Worm (Caenorhabditis elegans) whole organism, late embryonic: ENCODE measurements around the gene suex-1.
A peak's percentile ranks its signal among the peaks of the same experiment; 100 is the strongest.

Experiments used
- C08G9.2 ChIP-seq: sonication (generic microtip); optimal IDR thresholded peaks from 2 replicates; lab custom pipeline; 2016; ENCODE audit warnings: mild to moderate bottlenecking, missing genetic modification characterization, moderate library complexity, missing compliant biosample characterization
- C38D4.7 ChIP-seq: fragments of 200-800 bp; sonication (Bioruptor generic); optimal IDR thresholded peaks from 2 replicates; lab custom pipeline; 2018; ENCODE audit warnings: mild to moderate bottlenecking, missing genetic modification characterization, moderate library complexity, missing compliant biosample characterization
- Y22D7AL.16 ChIP-seq: sonication (generic microtip); optimal IDR thresholded peaks from 2 replicates; lab custom pipeline; 2016; ENCODE audit warnings: missing genetic modification characterization, missing compliant biosample characterization
- ama-1 ChIP-seq: fragments of 150-350 bp; optimal IDR thresholded peaks from 2 replicates; lab custom pipeline; 2014
- ceh-19 ChIP-seq: fragments of 200-800 bp; sonication (Bioruptor generic); optimal IDR thresholded peaks from 2 replicates; lab custom pipeline; 2018; ENCODE audit warnings: mild to moderate bottlenecking, missing genetic modification characterization, missing compliant biosample characterization
- ceh-22 ChIP-seq: sonication (generic microtip); optimal IDR thresholded peaks from 2 replicates; lab custom pipeline; 2017; ENCODE audit warnings: missing biosample characterization, missing genetic modification characterization
- ceh-24 ChIP-seq: sonication (generic microtip); optimal IDR thresholded peaks from 2 replicates; lab custom pipeline; 2016; ENCODE audit warnings: mild to moderate bottlenecking, missing genetic modification characterization, missing compliant biosample characterization
- ceh-30 ChIP-seq: fragments of 150-350 bp; optimal IDR thresholded peaks from 2 replicates; lab custom pipeline; 2014; ENCODE audit warnings: missing biosample characterization, missing genetic modification characterization
- ceh-31 ChIP-seq: sonication (generic microtip); optimal IDR thresholded peaks from 2 replicates; lab custom pipeline; 2016; ENCODE audit warnings: missing genetic modification characterization, missing compliant biosample characterization
- ceh-34 ChIP-seq: sonication (generic microtip); optimal IDR thresholded peaks from 2 replicates; lab custom pipeline; 2016; ENCODE audit warnings: mild to moderate bottlenecking, missing genetic modification characterization, missing compliant biosample characterization
- ceh-45 ChIP-seq: fragments of 200-800 bp; sonication (Bioruptor generic); IDR thresholded peaks from 2 replicates; pipeline ENCODE4 v1.3.6; 2022; ENCODE audit warnings: missing genetic modification reagents, missing genetic modification characterization, missing compliant biosample characterization
- ceh-48 ChIP-seq: sonication (generic microtip); optimal IDR thresholded peaks from 2 replicates; lab custom pipeline; 2016; ENCODE audit warnings: missing genetic modification characterization, inconsistent platforms, missing compliant biosample characterization
- ceh-6 ChIP-seq: fragments of 200-800 bp; sonication (Bioruptor generic); optimal IDR thresholded peaks from 2 replicates; lab custom pipeline; 2018; ENCODE audit warnings: mild to moderate bottlenecking, missing genetic modification characterization, missing compliant biosample characterization
- ceh-9 ChIP-seq: sonication (generic microtip); optimal IDR thresholded peaks from 2 replicates; lab custom pipeline; 2016; ENCODE audit warnings: mild to moderate bottlenecking, missing genetic modification characterization, inconsistent platforms, missing compliant biosample characterization
- dmd-4 ChIP-seq: sonication (generic microtip); optimal IDR thresholded peaks from 2 replicates; lab custom pipeline; 2016; ENCODE audit warnings: borderline replicate concordance, missing genetic modification characterization, missing compliant biosample characterization
- dve-1 ChIP-seq: sonication (generic microtip); optimal IDR thresholded peaks from 2 replicates; lab custom pipeline; 2017; ENCODE audit warnings: antibody characterized with exemption, mild to moderate bottlenecking, missing genetic modification characterization, missing compliant biosample characterization
- ets-4 ChIP-seq: sonication (generic microtip); optimal IDR thresholded peaks from 2 replicates; lab custom pipeline; 2016; ENCODE audit warnings: missing genetic modification characterization, missing compliant biosample characterization
- eyg-1 ChIP-seq: sonication (generic microtip); optimal IDR thresholded peaks from 2 replicates; lab custom pipeline; 2016; ENCODE audit warnings: missing genotype, missing genetic modification characterization, missing compliant biosample characterization
- fax-1 ChIP-seq: sonication (generic microtip); optimal IDR thresholded peaks from 2 replicates; lab custom pipeline; 2016; ENCODE audit warnings: missing genotype, missing genetic modification characterization, missing compliant biosample characterization
- fkh-6 ChIP-seq: sonication (generic microtip); optimal IDR thresholded peaks from 2 replicates; lab custom pipeline; 2016; ENCODE audit warnings: missing genetic modification characterization, missing compliant biosample characterization
- gmeb-2 ChIP-seq: sonication (generic microtip); optimal IDR thresholded peaks from 2 replicates; lab custom pipeline; 2016; ENCODE audit warnings: missing genetic modification characterization, inconsistent platforms, missing compliant biosample characterization
- hlh-13 ChIP-seq: fragments of 200-800 bp; sonication (Bioruptor generic); optimal IDR thresholded peaks from 2 replicates; lab custom pipeline; 2018; ENCODE audit warnings: mild to moderate bottlenecking, missing genetic modification characterization, missing compliant biosample characterization
- hlh-15 ChIP-seq: sonication (generic microtip); optimal IDR thresholded peaks from 2 replicates; lab custom pipeline; 2016; ENCODE audit warnings: missing genetic modification characterization, missing compliant biosample characterization
- hlh-30 ChIP-seq: sonication (generic microtip); optimal IDR thresholded peaks from 2 replicates; lab custom pipeline; 2017; ENCODE audit warnings: antibody characterized with exemption, missing genetic modification characterization, missing compliant biosample characterization; ENCODE audit not compliant: insufficient read depth
- hlh-6 ChIP-seq: sonication (generic microtip); optimal IDR thresholded peaks from 2 replicates; lab custom pipeline; 2016; ENCODE audit warnings: missing genotype, missing genetic modification characterization, missing compliant biosample characterization
- hlh-8 ChIP-seq: sonication (generic microtip); optimal IDR thresholded peaks from 2 replicates; lab custom pipeline; 2016; ENCODE audit warnings: missing genotype, missing genetic modification characterization, missing compliant biosample characterization
- lim-6 ChIP-seq: sonication (generic microtip); optimal IDR thresholded peaks from 2 replicates; lab custom pipeline; 2016; ENCODE audit warnings: missing genetic modification characterization, missing compliant biosample characterization
- lin-11 ChIP-seq: fragments of 200-800 bp; sonication (Bioruptor generic); optimal IDR thresholded peaks from 2 replicates; lab custom pipeline; 2018; ENCODE audit warnings: mild to moderate bottlenecking, missing genetic modification characterization, missing compliant biosample characterization
- madf-2 ChIP-seq: sonication (generic microtip); optimal IDR thresholded peaks from 2 replicates; lab custom pipeline; 2017; ENCODE audit warnings: missing genetic modification characterization, missing compliant biosample characterization
- mec-3 ChIP-seq: sonication (generic microtip); optimal IDR thresholded peaks from 2 replicates; lab custom pipeline; 2016; ENCODE audit warnings: borderline replicate concordance, missing genetic modification characterization, missing compliant biosample characterization
- nhr-11 ChIP-seq: fragments of 150-350 bp; optimal IDR thresholded peaks from 2 replicates; lab custom pipeline; 2014; ENCODE audit warnings: missing biosample characterization, missing genetic modification characterization
- nhr-232 ChIP-seq: sonication (generic microtip); optimal IDR thresholded peaks from 2 replicates; lab custom pipeline; 2016; ENCODE audit warnings: missing genetic modification characterization, missing compliant biosample characterization
- npax-4 ChIP-seq: sonication (generic microtip); optimal IDR thresholded peaks from 2 replicates; lab custom pipeline; 2016; ENCODE audit warnings: missing genetic modification characterization, missing compliant biosample characterization
- odd-2 ChIP-seq: sonication (generic microtip); optimal IDR thresholded peaks from 2 replicates; lab custom pipeline; 2017; ENCODE audit warnings: antibody characterized with exemption, mild to moderate bottlenecking, missing genetic modification characterization, missing compliant biosample characterization
- pag-3 ChIP-seq: sonication (generic microtip); optimal IDR thresholded peaks from 2 replicates; lab custom pipeline; 2016; ENCODE audit warnings: missing compliant biosample characterization, missing genetic modification characterization, borderline replicate concordance
- pat-9 ChIP-seq: fragments of 200-800 bp; sonication (Bioruptor generic); optimal IDR thresholded peaks from 2 replicates; lab custom pipeline; 2018; ENCODE audit warnings: mild to moderate bottlenecking, missing genetic modification characterization, moderate library complexity, missing compliant biosample characterization
- pax-1 ChIP-seq: fragments of 150-350 bp; optimal IDR thresholded peaks from 2 replicates; lab custom pipeline; 2014; ENCODE audit warnings: missing biosample characterization, missing genetic modification characterization
- pha-2 ChIP-seq: sonication (generic microtip); optimal IDR thresholded peaks from 2 replicates; lab custom pipeline; 2017; ENCODE audit warnings: mild to moderate bottlenecking, missing genetic modification characterization, missing compliant biosample characterization
- pha-4 ChIP-seq: fragments of 150-350 bp; optimal IDR thresholded peaks from 2 replicates; lab custom pipeline; 2018; ENCODE audit warnings: missing biosample characterization, missing genetic modification reagents, missing genetic modification characterization
- pqm-1 ChIP-seq: sonication (generic microtip); optimal IDR thresholded peaks from 2 replicates; lab custom pipeline; 2016; ENCODE audit warnings: missing genetic modification characterization, missing compliant biosample characterization
- pros-1 ChIP-seq: fragments of 150-350 bp; optimal IDR thresholded peaks from 2 replicates; lab custom pipeline; 2014; ENCODE audit warnings: missing biosample characterization, missing genetic modification reagents, missing genetic modification characterization
- ref-2 ChIP-seq: sonication (generic microtip); optimal IDR thresholded peaks from 2 replicates; lab custom pipeline; 2016; ENCODE audit warnings: missing genetic modification characterization, missing compliant biosample characterization
- rnt-1 ChIP-seq: sonication (generic microtip); optimal IDR thresholded peaks from 2 replicates; lab custom pipeline; 2016; ENCODE audit warnings: missing genetic modification characterization, missing compliant biosample characterization
- sdc-2 ChIP-seq: sonication (generic microtip); optimal IDR thresholded peaks from 2 replicates; lab custom pipeline; 2016; ENCODE audit warnings: missing genotype, missing genetic modification characterization, missing compliant biosample characterization
- tbx-2 ChIP-seq: sonication (generic microtip); optimal IDR thresholded peaks from 2 replicates; lab custom pipeline; 2016; ENCODE audit warnings: missing genetic modification characterization, missing compliant biosample characterization
- ttx-3 ChIP-seq: sonication (generic microtip); optimal IDR thresholded peaks from 2 replicates; lab custom pipeline; 2016; ENCODE audit warnings: missing genetic modification reagents, missing genetic modification characterization, missing compliant biosample characterization
- unc-3 ChIP-seq, 2 experiments: fragments of 200-800 bp in 1 of 2; sonication (Bioruptor generic) in 1 of 2; sonication (generic microtip) in 1 of 2; conservative IDR thresholded peaks in 1 of 2; optimal IDR thresholded peaks in 1 of 2; 2 replicates each; pipeline versions ENCODE4 v1.3.6 to Lab custom; 2016 to 2022; ENCODE audit warnings: missing compliant biosample characterization in 2 of 2, missing genetic modification characterization in 2 of 2, missing genetic modification reagents in 1 of 2
- unc-42 ChIP-seq: sonication (generic microtip); optimal IDR thresholded peaks from 2 replicates; lab custom pipeline; 2016; ENCODE audit warnings: missing genotype, missing genetic modification characterization, missing compliant biosample characterization
- unc-55 ChIP-seq: sonication (generic microtip); optimal IDR thresholded peaks from 2 replicates; lab custom pipeline; 2017; ENCODE audit warnings: missing biosample characterization, missing genetic modification reagents, missing genetic modification characterization
- unc-86 ChIP-seq: sonication (generic microtip); optimal IDR thresholded peaks from 2 replicates; lab custom pipeline; 2016; ENCODE audit warnings: missing genetic modification characterization, missing compliant biosample characterization
- zip-5 ChIP-seq: sonication (generic microtip); optimal IDR thresholded peaks from 2 replicates; lab custom pipeline; 2016; ENCODE audit warnings: missing genetic modification characterization, missing compliant biosample characterization
- ztf-16 ChIP-seq: sonication (generic microtip); optimal IDR thresholded peaks from 2 replicates; lab custom pipeline; 2017; ENCODE audit warnings: missing genetic modification characterization, missing compliant biosample characterization

The suex-1 gene

DNA sequence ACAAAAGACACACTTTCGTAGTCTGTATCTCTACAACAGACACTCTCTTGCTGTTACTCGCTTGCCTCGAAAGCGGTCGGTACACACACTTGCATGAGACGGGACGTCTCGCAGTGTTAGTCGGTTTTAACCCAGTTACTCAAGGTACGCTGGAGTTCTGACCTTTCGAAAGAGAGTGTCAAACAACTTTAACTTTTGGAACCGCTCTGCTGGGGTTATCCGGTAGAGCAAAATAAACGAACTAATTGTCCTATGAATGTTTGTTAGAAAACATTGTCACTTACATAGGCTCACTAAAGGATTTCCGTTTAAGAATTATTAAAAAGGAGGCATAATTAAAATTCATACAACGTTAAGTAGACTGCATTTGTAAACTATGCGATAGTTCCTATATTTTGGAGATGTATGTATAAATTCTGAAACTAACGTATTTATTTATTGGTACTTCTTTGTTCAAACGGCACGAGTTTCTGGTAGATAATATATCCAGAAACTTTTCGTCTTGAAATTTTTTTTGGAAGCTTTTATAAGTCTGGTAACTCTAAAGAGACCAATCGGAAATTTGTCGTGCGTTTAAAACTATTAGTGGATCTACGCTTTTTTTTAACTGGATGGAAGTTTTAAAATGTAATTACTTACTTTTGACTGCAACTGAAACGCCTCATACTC is 45.6 kb upstream of the suex-1 start:
- TF ChIP-seq fax-1 (tag; lab: Kevin White, UChicago): peak; percentile 68
- TF ChIP-seq ceh-34: peak; percentile 91
- TF ChIP-seq mec-3: no peak
- TF ChIP-seq pag-3 (tag; lab: Kevin White, UChicago): no peak
- peak; percentile 29 for TF ChIP-seq ceh-30 (tag; lab: Kevin White, UChicago)
- peak; percentile 65 for TF ChIP-seq ceh-6
- TF ChIP-seq nhr-11 (tag; lab: Kevin White, UChicago): peak; percentile 75
- TF ChIP-seq C08G9.2 (tag; lab: Kevin White, UChicago): peak; percentile 49
- peak; percentile 72 for TF ChIP-seq hlh-8 (tag; lab: Kevin White, UChicago)
- peak; percentile 82 for TF ChIP-seq fkh-6 (tag; lab: Kevin White, UChicago)
- TF ChIP-seq ttx-3 (tag; lab: Kevin White, UChicago): peak; percentile 66
- peak; percentile 77 for TF ChIP-seq ztf-16
- TF ChIP-seq lin-11 (tag; lab: Kevin White, UChicago): peak; percentile 68
- TF ChIP-seq ceh-24 (tag; lab: Kevin White, UChicago): peak; percentile 23
- TF ChIP-seq ceh-22: peak; percentile 18
- TF ChIP-seq dmd-4: no peak
- TF ChIP-seq ceh-9 (tag; lab: Kevin White, UChicago): no peak
- TF ChIP-seq sdc-2 (tag; lab: Kevin White, UChicago): peak; percentile 36
- TF ChIP-seq npax-4 (tag; lab: Kevin White, UChicago): peak; percentile 49
- TF ChIP-seq ceh-31 (tag; lab: Kevin White, UChicago): peak; percentile 91
- peak; percentile 95 for TF ChIP-seq tbx-2 (tag; lab: Kevin White, UChicago)
- TF ChIP-seq ceh-48 (tag; lab: Kevin White, UChicago): peak; percentile 18
- peak; percentile 59 for TF ChIP-seq pax-1 (tag; lab: Kevin White, UChicago)
- peak; percentile 51 for TF ChIP-seq eyg-1 (tag; lab: Kevin White, UChicago)
- TF ChIP-seq nhr-232 (tag; lab: Kevin White, UChicago): peak; percentile 60
- peak; percentile 93 for TF ChIP-seq dve-1 (tag; lab: Kevin White, UChicago)
- peak; percentile 68 for TF ChIP-seq madf-2
- peak; percentile 78 for TF ChIP-seq rnt-1 (tag; lab: Kevin White, UChicago)
- TF ChIP-seq odd-2: no peak
- peak; percentile 77 for TF ChIP-seq pqm-1 (tag; lab: Kevin White, UChicago)
- peak; percentile 48 for TF ChIP-seq hlh-6 (tag; lab: Kevin White, UChicago)
- TF ChIP-seq gmeb-2 (tag; lab: Kevin White, UChicago): peak; percentile 56
- peak; percentile 48 for TF ChIP-seq unc-55
- peak; percentile 79 for TF ChIP-seq pat-9 (tag; lab: Kevin White, UChicago)
- peak; percentile 3 for TF ChIP-seq hlh-30 (tag; lab: Kevin White, UChicago)
- TF ChIP-seq unc-3 (GFP tag; conservative IDR thresholded peaks at IDR 0.05; lab: Robert Waterston, UW): peak; percentile 59
- TF ChIP-seq unc-3 (tag; optimal IDR thresholded peaks at IDR 0.05; lab: Kevin White, UChicago): peak; percentile 55
- peak; percentile 76 for TF ChIP-seq lim-6
- TF ChIP-seq hlh-13: peak; percentile 64
- TF ChIP-seq unc-86 (tag; lab: Kevin White, UChicago): peak; percentile 71
- peak; percentile 31 for TF ChIP-seq zip-5 (tag; lab: Kevin White, UChicago)
- TF ChIP-seq C38D4.7 (GFP tag; lab: Kevin White, UChicago): peak; percentile 70
- TF ChIP-seq ceh-19 (GFP tag; lab: Kevin White, UChicago): peak; percentile 89
- no peak for TF ChIP-seq pha-4 (tag; lab: Kevin White, UChicago)
- TF ChIP-seq hlh-15 (tag; lab: Kevin White, UChicago): peak; percentile 39
- peak; percentile 98 for TF ChIP-seq unc-42 (tag; lab: Kevin White, UChicago)
- peak; percentile 97 for TF ChIP-seq pros-1 (tag; lab: Kevin White, UChicago)
- peak; percentile 99 for TF ChIP-seq ama-1 (lab: Kevin White, UChicago)
- peak; percentile 80 for TF ChIP-seq pha-2 (tag; lab: Kevin White, UChicago)
- peak; percentile 58 for TF ChIP-seq Y22D7AL.16 (tag; lab: Kevin White, UChicago)
- TF ChIP-seq ets-4: peak; percentile 63
- TF ChIP-seq ceh-45 (GFP tag; lab: Robert Waterston, UW): no peak
- peak; percentile 82 for TF ChIP-seq ref-2
